Fruit fly (Drosophila melanogaster) whole organism, embryonic: Measurements from ENCODE around the gene CG14118.

Experiments
- Antp ChIP-seq: fragments of 200-800 bp; sonication (Bioruptor generic); optimal IDR thresholded peaks from 3 replicates; lab custom pipeline; 2016; ENCODE audit warnings: missing biosample characterization, missing genetic modification characterization
- Bteb2 ChIP-seq: fragments of 200-800 bp; sonication (Bioruptor generic); optimal IDR thresholded peaks from 2 replicates; lab custom pipeline; 2016; ENCODE audit warnings: missing biosample characterization, missing genetic modification characterization
- CG10274 ChIP-seq: fragments of 200-800 bp; sonication (Bioruptor generic); optimal IDR thresholded peaks from 3 replicates; lab custom pipeline; 2017; ENCODE audit warnings: missing biosample characterization, mild to moderate bottlenecking, missing genetic modification characterization
- CG10366 ChIP-seq: fragments of 200-800 bp; sonication (Bioruptor generic); IDR thresholded peaks from 2 replicates; pipeline ENCODE4 v1.3.6; 2022; ENCODE audit warnings: missing biosample characterization, missing genetic modification characterization
- CG11560 ChIP-seq: fragments of 200-800 bp; sonication (Bioruptor generic); IDR thresholded peaks from 3 replicates; pipeline ENCODE4 v1.3.6; 2022; ENCODE audit warnings: missing biosample characterization, missing genetic modification characterization
- CG11695 ChIP-seq: fragments of 200-800 bp; sonication (Bioruptor generic); IDR thresholded peaks from 3 replicates; pipeline ENCODE4 v1.3.6; 2022; ENCODE audit warnings: missing biosample characterization, missing genetic modification characterization
- CG11696 ChIP-seq: fragments of 200-800 bp; sonication (Bioruptor generic); IDR thresholded peaks from 2 replicates; pipeline ENCODE4 v1.3.6; 2022; ENCODE audit warnings: missing biosample characterization, missing genetic modification characterization
- CG12744 ChIP-seq: fragments of 200-800 bp; sonication (Bioruptor generic); optimal IDR thresholded peaks from 2 replicates; lab custom pipeline; 2016; ENCODE audit warnings: missing biosample characterization, missing genetic modification characterization
- CG1647 ChIP-seq: fragments of 200-800 bp; sonication (Bioruptor generic); optimal IDR thresholded peaks from 3 replicates; lab custom pipeline; 2016; ENCODE audit warnings: missing biosample characterization, missing genetic modification characterization
- CG17186 ChIP-seq: fragments of 200-800 bp; sonication (Bioruptor generic); optimal IDR thresholded peaks from 3 replicates; lab custom pipeline; 2017; ENCODE audit warnings: missing biosample characterization, missing genetic modification reagents, missing genetic modification characterization
- CG17361 ChIP-seq: fragments of 200-800 bp; sonication (Bioruptor generic); IDR thresholded peaks from 3 replicates; pipeline ENCODE4 v1.3.6; 2022; ENCODE audit warnings: missing biosample characterization, missing genetic modification characterization
- CG17385 ChIP-seq: fragments of 200-800 bp; sonication (Bioruptor generic); optimal IDR thresholded peaks from 3 replicates; lab custom pipeline; 2018; ENCODE audit warnings: missing biosample characterization, mild to moderate bottlenecking, missing genetic modification characterization
- CG2129 ChIP-seq: fragments of 200-800 bp; sonication (Bioruptor generic); IDR thresholded peaks from 2 replicates; pipeline ENCODE4 v1.3.6; 2022; ENCODE audit warnings: missing biosample characterization, missing genetic modification characterization; ENCODE audit not compliant: partially characterized antibody
- CG30403 ChIP-seq: fragments of 200-800 bp; sonication (Bioruptor generic); optimal IDR thresholded peaks from 3 replicates; lab custom pipeline; 2016; ENCODE audit warnings: missing biosample characterization, missing genetic modification characterization
- CG31224 ChIP-seq: fragments of 200-800 bp; sonication (Bioruptor generic); IDR thresholded peaks from 2 replicates; pipeline ENCODE4 v1.3.6; 2022; ENCODE audit warnings: missing biosample characterization, missing genetic modification characterization
- CG31365 ChIP-seq: fragments of 200-800 bp; sonication (Bioruptor generic); optimal IDR thresholded peaks from 2 replicates; lab custom pipeline; 2018; ENCODE audit warnings: missing biosample characterization, mild to moderate bottlenecking, missing genetic modification characterization
- CG43689 ChIP-seq: fragments of 200-800 bp; sonication (Bioruptor generic); IDR thresholded peaks from 2 replicates; pipeline ENCODE4 v1.3.6; 2022; ENCODE audit warnings: missing biosample characterization, missing genetic modification characterization
- CG6272 ChIP-seq: fragments of 200-800 bp; sonication (Bioruptor generic); IDR thresholded peaks from 2 replicates; pipeline ENCODE4 v1.3.6; 2022; ENCODE audit warnings: missing biosample characterization, missing genetic modification characterization
- CG6654 ChIP-seq: fragments of 200-800 bp; sonication (Bioruptor generic); optimal IDR thresholded peaks from 2 replicates; lab custom pipeline; 2017; ENCODE audit warnings: missing biosample characterization, mild to moderate bottlenecking, missing genetic modification characterization
- CG6689 ChIP-seq: fragments of 200-800 bp; sonication (Bioruptor generic); IDR thresholded peaks from 2 replicates; pipeline ENCODE4 v1.3.6; 2022; ENCODE audit warnings: missing biosample characterization, missing genetic modification characterization
- CG7556 ChIP-seq: fragments of 200-800 bp; sonication (Bioruptor generic); optimal IDR thresholded peaks from 2 replicates; lab custom pipeline; 2017; ENCODE audit warnings: missing biosample characterization, mild to moderate bottlenecking, missing genetic modification characterization
- CG8765 ChIP-seq: fragments of 200-800 bp; sonication (Bioruptor generic); IDR thresholded peaks from 2 replicates; pipeline ENCODE4 v1.3.6; 2022; ENCODE audit warnings: missing biosample characterization, missing genetic modification characterization
- Chrac-16 ChIP-seq: fragments of 200-800 bp; sonication (Bioruptor generic); optimal IDR thresholded peaks from 3 replicates; lab custom pipeline; 2016; ENCODE audit warnings: missing biosample characterization, missing genetic modification characterization
- CrebB ChIP-seq: fragments of 200-800 bp; sonication (Bioruptor generic); optimal IDR thresholded peaks from 3 replicates; lab custom pipeline; 2018; ENCODE audit warnings: missing biosample characterization, mild to moderate bottlenecking, missing genetic modification characterization
- Dbx ChIP-seq: fragments of 200-800 bp; sonication (Bioruptor generic); IDR thresholded peaks from 3 replicates; pipeline ENCODE4 v1.3.6; 2022; ENCODE audit warnings: missing biosample characterization, missing genetic modification characterization
- Deaf1 ChIP-seq: fragments of 200-800 bp; optimal IDR thresholded peaks from 3 replicates; lab custom pipeline; 2019; ENCODE audit warnings: missing biosample characterization, mild to moderate bottlenecking, missing genetic modification characterization, moderate library complexity
- Dfd ChIP-seq, 2 experiments: fragments of >200 bp; optimal IDR thresholded peaks; 2 replicates each; lab custom pipeline; 2017; ENCODE audit warnings: missing biosample characterization in 2 of 2, missing genetic modification characterization in 2 of 2
- HLH3B ChIP-seq: fragments of 200-800 bp; sonication (Bioruptor generic); IDR thresholded peaks from 2 replicates; pipeline ENCODE4 v1.3.6; 2022; ENCODE audit warnings: missing biosample characterization, missing genetic modification characterization
- Hand ChIP-seq: fragments of 200-800 bp; sonication (Bioruptor generic); optimal IDR thresholded peaks from 2 replicates; lab custom pipeline; 2017; ENCODE audit warnings: mild to moderate bottlenecking, missing biosample characterization, missing genetic modification reagents, missing genetic modification characterization
- Sox100B ChIP-seq: fragments of 200-800 bp; sonication (Bioruptor generic); optimal IDR thresholded peaks from 3 replicates; lab custom pipeline; 2018; ENCODE audit warnings: missing biosample characterization, mild to moderate bottlenecking, missing genetic modification characterization
- Sox102F ChIP-seq: fragments of 200-800 bp; sonication (Bioruptor generic); optimal IDR thresholded peaks from 2 replicates; lab custom pipeline; 2018; ENCODE audit warnings: missing biosample characterization, mild to moderate bottlenecking, missing genetic modification characterization, moderate library complexity
- Taf1 ChIP-seq: fragments of 200-800 bp; sonication (Bioruptor generic); IDR thresholded peaks from 2 replicates; pipeline ENCODE4 v1.3.6; 2022; ENCODE audit warnings: missing biosample characterization, missing genetic modification characterization
- Vsx1 ChIP-seq: fragments of 200-800 bp; sonication (Bioruptor generic); optimal IDR thresholded peaks from 2 replicates; lab custom pipeline; 2017; ENCODE audit warnings: missing biosample characterization, mild to moderate bottlenecking, missing genetic modification characterization, missing genetic modification reagents
- ase ChIP-seq: fragments of 200-800 bp; sonication (Bioruptor generic); IDR thresholded peaks from 3 replicates; pipeline ENCODE4 v1.3.6; 2022; ENCODE audit warnings: missing biosample characterization, missing genetic modification characterization
- cato ChIP-seq: fragments of 200-800 bp; sonication (Bioruptor generic); optimal IDR thresholded peaks from 2 replicates; lab custom pipeline; 2016; ENCODE audit warnings: missing biosample characterization, missing genetic modification characterization, borderline replicate concordance
- dan ChIP-seq: fragments of 200-800 bp; sonication (Bioruptor generic); IDR thresholded peaks from 2 replicates; pipeline ENCODE4 v1.3.6; 2022; ENCODE audit warnings: missing biosample characterization, missing genetic modification characterization
- ham ChIP-seq: fragments of 200-800 bp; sonication (Bioruptor generic); IDR thresholded peaks from 2 replicates; pipeline ENCODE4 v1.3.6; 2022; ENCODE audit warnings: missing biosample characterization, missing genetic modification characterization
- ind ChIP-seq: fragments of 200-800 bp; sonication (Bioruptor generic); optimal IDR thresholded peaks from 3 replicates; lab custom pipeline; 2016; ENCODE audit warnings: missing biosample characterization, missing genetic modification characterization
- kni ChIP-seq: fragments of 200-800 bp; sonication (Bioruptor generic); optimal IDR thresholded peaks from 3 replicates; lab custom pipeline; 2017; ENCODE audit warnings: mild to moderate bottlenecking, missing biosample characterization, missing genetic modification reagents, missing genetic modification characterization
- lab ChIP-seq: fragments of 200-800 bp; sonication (Bioruptor generic); optimal IDR thresholded peaks from 3 replicates; lab custom pipeline; 2017; ENCODE audit warnings: missing biosample characterization, missing genetic modification characterization, mild to moderate bottlenecking, moderate library complexity, missing genetic modification reagents
- lbe ChIP-seq: fragments of 200-800 bp; sonication (Bioruptor generic); optimal IDR thresholded peaks from 2 replicates; lab custom pipeline; 2016; ENCODE audit warnings: missing biosample characterization, mild to moderate bottlenecking, missing genetic modification characterization
- lilli ChIP-seq: fragments of 200-800 bp; sonication (Bioruptor generic); optimal IDR thresholded peaks from 3 replicates; lab custom pipeline; 2016; ENCODE audit warnings: missing biosample characterization, missing genetic modification characterization
- lov ChIP-seq, 2 experiments: fragments of 200-800 bp in 1 of 2; fragments of >200 bp in 1 of 2; sonication (Bioruptor generic) in 1 of 2; IDR thresholded peaks in 1 of 2; optimal IDR thresholded peaks in 1 of 2; 2 replicates in 1 of 2; 3 replicates in 1 of 2; pipeline versions ENCODE4 v1.3.6 to Lab custom; 2017 to 2022; ENCODE audit warnings: missing biosample characterization in 1 of 2, missing genetic modification characterization in 1 of 2
- schlank ChIP-seq: fragments of 200-800 bp; sonication (Bioruptor generic); optimal IDR thresholded peaks from 2 replicates; lab custom pipeline; 2018; ENCODE audit warnings: missing biosample characterization, mild to moderate bottlenecking, missing genetic modification characterization
- seq ChIP-seq: fragments of 200-800 bp; sonication (Bioruptor generic); IDR thresholded peaks from 2 replicates; pipeline ENCODE4 v1.3.6; 2022; ENCODE audit warnings: missing biosample characterization, missing genetic modification characterization
- so ChIP-seq: fragments of 200-800 bp; sonication (Bioruptor generic); IDR thresholded peaks from 3 replicates; pipeline ENCODE4 v1.3.6; 2022; ENCODE audit warnings: missing biosample characterization, missing genetic modification characterization
- tin ChIP-seq: fragments of 200-800 bp; sonication (Bioruptor generic); optimal IDR thresholded peaks from 3 replicates; lab custom pipeline; 2016; ENCODE audit warnings: missing biosample characterization, missing genetic modification characterization
- tup ChIP-seq: fragments of 200-800 bp; sonication (Bioruptor generic); optimal IDR thresholded peaks from 2 replicates; lab custom pipeline; 2016; ENCODE audit warnings: missing biosample characterization, mild to moderate bottlenecking, missing genetic modification characterization, moderate library complexity
- wor ChIP-seq: fragments of 200-800 bp; sonication (Bioruptor generic); IDR thresholded peaks from 2 replicates; pipeline ENCODE4 v1.3.6; 2022; ENCODE audit warnings: missing biosample characterization, missing genetic modification characterization

CG14118 gene

dm6 chr3L:12843056-12843799 lies 49.2 kb upstream of the CG14118 start, which contains the start of gene nebu (continued):
- no peak; the same call in 1 of the 3 replicates for TF ChIP-seq CG11560
- peak; percentile 84 for TF ChIP-seq wor (GFP tag; lab: Robert Waterston, UW)
- peak; percentile 89 for TF ChIP-seq CG43689 (GFP tag; lab: Robert Waterston, UW)
- TF ChIP-seq so (GFP tag; lab: Robert Waterston, UW): peak; percentile 96
- peak; percentile 93 for TF ChIP-seq Chrac-16 (GFP tag; lab: Kevin White, UChicago)
- peak; percentile 95 for TF ChIP-seq Sox102F
- no peak for TF ChIP-seq CG2129 (GFP tag; lab: Robert Waterston, UW)
- TF ChIP-seq dan (GFP tag; lab: Robert Waterston, UW): no peak
- peak; percentile 80 for TF ChIP-seq cato
- peak; percentile 96 for TF ChIP-seq CG30403 (GFP tag; lab: Kevin White, UChicago)
- TF ChIP-seq CrebB (tag; lab: Kevin White, UChicago): peak; percentile 95
- peak in 1 of 2 experiments; percentile 76 for TF ChIP-seq Dfd (GFP tag; optimal IDR thresholded peaks at IDR 0.05; lab: Kevin White, UChicago)
- peak; percentile 94; the same call in 1 of the 2 replicates for TF ChIP-seq CG6689
- TF ChIP-seq CG10274 (GFP tag; lab: Kevin White, UChicago): peak; percentile 82
- TF ChIP-seq CG17361 (GFP tag; lab: Robert Waterston, UW): peak; percentile 94
- no peak for TF ChIP-seq kni (GFP tag; lab: Kevin White, UChicago)
- peak; percentile 87 for TF ChIP-seq Sox100B (GFP tag; lab: Kevin White, UChicago)
- TF ChIP-seq seq (GFP tag; lab: Robert Waterston, UW): peak; percentile 94
- TF ChIP-seq lilli: peak; percentile 98
- TF ChIP-seq Antp (GFP tag; lab: Kevin White, UChicago): peak; percentile 97
- peak; percentile 96 for TF ChIP-seq CG11695 (GFP tag; lab: Robert Waterston, UW)
- peak; percentile 97 for TF ChIP-seq Hand (GFP tag; lab: Kevin White, UChicago)
- peak; percentile 84; the same call in 1 of the 2 replicates for TF ChIP-seq ham
- peak; percentile 91 for TF ChIP-seq CG17385 (GFP tag; lab: Kevin White, UChicago)
- peak; percentile 97 for TF ChIP-seq ind (GFP tag; lab: Kevin White, UChicago)
- no peak for TF ChIP-seq CG8765 (GFP tag; lab: Robert Waterston, UW)
- peak; percentile 69 for TF ChIP-seq CG6654
- peak; percentile 95 for TF ChIP-seq CG1647 (GFP tag; lab: Kevin White, UChicago)
- peak; percentile 94; the same call in 2 of the 3 replicates for TF ChIP-seq ase
- TF ChIP-seq Dbx (GFP tag; lab: Robert Waterston, UW): peak; percentile 99
- no peak for TF ChIP-seq CG6272
- peak; percentile 97 for TF ChIP-seq CG7556 (GFP tag; lab: Kevin White, UChicago)
- TF ChIP-seq CG31365 (tag; lab: Kevin White, UChicago): peak; percentile 84
- TF ChIP-seq CG12744 (GFP tag; lab: Kevin White, UChicago): peak; percentile 96
- TF ChIP-seq lab (GFP tag; lab: Kevin White, UChicago): peak; percentile 99
- peak; percentile 93 for TF ChIP-seq tup (GFP tag; lab: Kevin White, UChicago)
- TF ChIP-seq CG11696 (GFP tag; lab: Robert Waterston, UW): peak; percentile 83
- TF ChIP-seq Deaf1 (tag; lab: Kevin White, UChicago): peak; percentile 86
- TF ChIP-seq Vsx1: peak; percentile 87
- peak; percentile 94 for TF ChIP-seq Taf1 (GFP tag; lab: Robert Waterston, UW)
- TF ChIP-seq Bteb2 (GFP tag; lab: Kevin White, UChicago): peak; percentile 98
- TF ChIP-seq CG17186 (GFP tag; lab: Kevin White, UChicago): peak; percentile 52
- peak; percentile 95 for TF ChIP-seq CG31224 (GFP tag; lab: Robert Waterston, UW)
- TF ChIP-seq tin (GFP tag; lab: Kevin White, UChicago): peak; percentile 96
- no peak for TF ChIP-seq lov (optimal IDR thresholded peaks at IDR 0.05; lab: Kevin White, UChicago)
- TF ChIP-seq lov (GFP tag; IDR thresholded peaks at IDR 0.05; lab: Robert Waterston, UW): peak; percentile 88
- peak; percentile 97 for TF ChIP-seq lbe (GFP tag; lab: Kevin White, UChicago)
- TF ChIP-seq CG10366 (GFP tag; lab: Robert Waterston, UW): peak; percentile 95
- TF ChIP-seq schlank (tag; lab: Kevin White, UChicago): peak; percentile 96
- TF ChIP-seq HLH3B (GFP tag; lab: Robert Waterston, UW): peak; percentile 96
